Worm (Caenorhabditis elegans) whole organism, L4/young adult: ENCODE data around the gene C49F5.8.

Experiments
- W03F9.2 ChIP-seq: fragments of 150-350 bp; optimal IDR thresholded peaks from 2 replicates; lab custom pipeline; 2014; ENCODE audit warnings: missing biosample characterization, missing genetic modification characterization
- dao-5 ChIP-seq: sonication (generic microtip); optimal IDR thresholded peaks from 2 replicates; lab custom pipeline; 2016; ENCODE audit warnings: missing genotype, missing genetic modification characterization, moderate library complexity, missing compliant biosample characterization

DNA sequence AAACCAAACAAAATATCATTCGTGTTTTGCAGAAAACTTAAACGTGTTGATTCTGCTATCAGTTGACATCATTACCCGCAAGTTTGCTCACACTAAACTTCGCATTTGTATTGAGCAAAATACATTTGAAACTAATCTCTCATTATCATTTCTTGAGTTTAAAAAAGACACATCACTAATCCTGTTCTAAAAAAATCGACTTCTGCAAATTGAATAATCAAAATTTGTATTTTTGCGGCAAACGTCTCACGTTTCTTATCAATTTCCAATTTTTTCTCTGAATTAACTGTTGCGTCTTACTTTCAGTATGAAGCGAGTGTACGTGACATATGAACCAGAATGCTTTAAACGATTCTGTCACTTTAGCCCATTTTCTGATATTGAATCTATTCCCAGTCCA is at the start of gene C49F5.8:
- no peak for TF ChIP-seq dao-5 (tag; lab: Kevin White, UChicago)
- TF ChIP-seq W03F9.2 (tag; lab: Kevin White, UChicago) = no peak
